Worm (Caenorhabditis elegans) whole organism, mixed stage, embryonic: ENCODE measurements around the gene clec-57.

ENCODE experiments used
- bed-3 ChIP-seq: fragments of 200-800 bp; sonication (Bioruptor generic); optimal IDR thresholded peaks from 3 replicates; lab custom pipeline; 2018; ENCODE audit warnings: mild to moderate bottlenecking, missing genetic modification characterization, moderate library complexity, missing compliant biosample characterization
- ham-2 ChIP-seq: fragments of 200-800 bp; sonication (Bioruptor generic); optimal IDR thresholded peaks from 2 replicates; lab custom pipeline; 2018; ENCODE audit warnings: mild to moderate bottlenecking, missing genetic modification characterization, missing compliant biosample characterization
- nhr-28 ChIP-seq: fragments of 150-350 bp; optimal IDR thresholded peaks from 2 replicates; lab custom pipeline; 2014; ENCODE audit warnings: missing biosample characterization, missing genetic modification characterization

DNA sequence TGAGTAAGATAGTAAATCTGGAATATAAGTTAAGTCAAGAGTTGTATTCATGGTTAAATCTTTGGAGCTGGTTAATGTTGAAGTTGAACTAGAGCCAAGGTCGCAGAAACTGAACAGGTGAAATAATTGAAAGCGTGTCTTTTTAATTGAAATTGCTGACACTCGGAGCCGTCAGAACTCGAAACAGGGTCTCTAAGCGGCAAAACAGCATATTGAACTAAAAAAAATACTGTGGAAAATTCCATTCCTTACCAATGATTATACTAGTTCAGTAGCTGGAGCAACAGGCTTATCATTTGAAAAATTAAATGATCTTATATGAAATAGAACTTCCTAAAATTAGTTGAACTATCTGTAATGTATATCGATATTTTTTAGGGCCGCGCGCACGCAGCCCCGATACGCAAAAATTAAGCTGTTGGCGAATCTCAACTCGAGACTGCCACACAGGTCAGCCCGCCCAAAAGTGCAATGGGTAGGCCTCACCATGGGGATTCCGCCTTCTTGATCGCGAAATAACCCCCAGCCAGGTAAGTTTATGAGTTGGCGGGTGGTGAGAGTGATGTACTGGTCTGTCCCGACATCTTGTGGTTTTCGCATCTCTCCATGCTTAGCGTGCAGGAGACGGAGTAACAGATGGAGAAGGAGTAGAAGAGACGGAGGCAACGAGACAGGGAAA lies 696 bp upstream of the clec-57 start, which contains the start of gene srz-97:
- no peak for TF ChIP-seq nhr-28
- no peak for TF ChIP-seq ham-2 (GFP tag; lab: Kevin White, UChicago)
- TF ChIP-seq bed-3 (GFP tag; lab: Kevin White, UChicago) = no peak
